Worm (Caenorhabditis elegans) whole organism, mixed stage, embryonic: Measurements from ENCODE around the gene T16H12.2.

Source experiments
- ces-1 ChIP-seq: fragments of 150-350 bp; optimal IDR thresholded peaks from 2 replicates; lab custom pipeline; 2014; ENCODE audit warnings: missing biosample characterization, missing genetic modification reagents, missing genetic modification characterization
- lsy-2 ChIP-seq: fragments of 150-350 bp; optimal IDR thresholded peaks from 2 replicates; lab custom pipeline; 2014; ENCODE audit warnings: missing biosample characterization, missing genetic modification characterization
- unc-39 ChIP-seq: fragments of 150-350 bp; optimal IDR thresholded peaks from 2 replicates; lab custom pipeline; 2014; ENCODE audit warnings: missing biosample characterization, missing genetic modification characterization

DNA sequence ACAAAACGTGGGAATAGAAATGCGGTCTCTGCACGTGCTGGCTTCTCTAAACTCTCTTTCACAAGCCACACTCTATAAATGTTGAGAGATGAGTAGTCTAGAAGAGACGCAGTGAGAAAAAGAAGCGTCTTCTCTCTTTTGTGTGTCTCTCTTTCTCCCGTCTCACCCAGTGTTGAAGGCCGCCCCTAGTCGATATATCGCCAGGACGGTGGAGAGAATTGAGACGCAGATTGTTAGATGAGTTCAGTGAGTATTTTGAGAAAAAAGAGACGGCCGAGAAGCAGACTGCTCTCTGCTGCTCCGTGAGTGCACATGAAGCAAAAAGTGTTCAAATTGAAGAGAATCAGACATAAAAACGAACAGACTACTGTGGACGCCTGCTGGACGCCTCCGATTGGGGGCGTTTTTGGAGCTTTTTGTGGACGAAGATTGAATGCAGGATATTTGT, 10.5 kb downstream of the T16H12.2 start:
- peak; percentile 89 for TF ChIP-seq lsy-2 (tag; lab: Kevin White, UChicago)
- TF ChIP-seq ces-1 (GFP tag; lab: Kevin White, UChicago), result peak; percentile 92
- no peak for TF ChIP-seq unc-39 (tag; lab: Kevin White, UChicago)
